Worm (Caenorhabditis elegans) whole organism, L2 larva: ENCODE data around the gene W07G4.8.
A peak's percentile ranks its signal among the peaks of the same experiment; 100 is the strongest.

Experiments used
- C34F6.9 ChIP-seq: fragments of 150-350 bp; optimal IDR thresholded peaks from 2 replicates; lab custom pipeline; 2014; ENCODE audit warnings: missing biosample characterization, missing genetic modification characterization
- F13H6.1 ChIP-seq: sonication (generic microtip); optimal IDR thresholded peaks from 2 replicates; lab custom pipeline; 2016; ENCODE audit warnings: missing genetic modification characterization, missing compliant biosample characterization
- R02D3.7 ChIP-seq: fragments of 150-350 bp; optimal IDR thresholded peaks from 2 replicates; lab custom pipeline; 2014; ENCODE audit warnings: missing biosample characterization, missing genetic modification characterization
- Y55F3AM.14 ChIP-seq: fragments of 200-800 bp; sonication (Bioruptor generic); optimal IDR thresholded peaks from 2 replicates; lab custom pipeline; 2018; ENCODE audit warnings: mild to moderate bottlenecking, missing genetic modification characterization, missing compliant biosample characterization
- ZK546.5 ChIP-seq: sonication (generic microtip); optimal IDR thresholded peaks from 2 replicates; lab custom pipeline; 2017; ENCODE audit warnings: missing biosample characterization, missing genetic modification characterization
- aly-2 ChIP-seq: fragments of 150-350 bp; optimal IDR thresholded peaks from 2 replicates; lab custom pipeline; 2014; ENCODE audit warnings: missing biosample characterization, missing genetic modification characterization
- ama-1 ChIP-seq: fragments of 150-350 bp; optimal IDR thresholded peaks from 2 replicates; lab custom pipeline; 2018; ENCODE audit warnings: inconsistent platforms
- blmp-1 ChIP-seq: sonication (generic microtip); optimal IDR thresholded peaks from 2 replicates; lab custom pipeline; 2017; ENCODE audit warnings: missing genetic modification characterization, mild to moderate bottlenecking, missing compliant biosample characterization, antibody characterized with exemption, moderate library complexity; ENCODE audit not compliant: insufficient read depth
- ceh-16 ChIP-seq: fragments of 150-350 bp; optimal IDR thresholded peaks from 2 replicates; lab custom pipeline; 2014; ENCODE audit warnings: missing biosample characterization, missing genetic modification characterization
- ceh-82 ChIP-seq: fragments of 150-350 bp; optimal IDR thresholded peaks from 2 replicates; lab custom pipeline; 2014; ENCODE audit warnings: missing biosample characterization, missing genetic modification characterization
- crh-2 ChIP-seq: sonication (generic microtip); optimal IDR thresholded peaks from 2 replicates; lab custom pipeline; 2017; ENCODE audit warnings: missing biosample characterization, missing genetic modification characterization
- dmd-4 ChIP-seq: sonication (generic microtip); optimal IDR thresholded peaks from 2 replicates; lab custom pipeline; 2017; ENCODE audit warnings: missing biosample characterization, missing genetic modification characterization
- egl-27 ChIP-seq: sonication (generic microtip); optimal IDR thresholded peaks from 3 replicates; lab custom pipeline; 2017; ENCODE audit warnings: missing biosample characterization, missing genetic modification reagents, missing genetic modification characterization
- fos-1 ChIP-seq: fragments of 150-350 bp; optimal IDR thresholded peaks from 2 replicates; lab custom pipeline; 2014; ENCODE audit warnings: missing biosample characterization, missing genetic modification characterization
- gmeb-1 ChIP-seq: fragments of 150-350 bp; optimal IDR thresholded peaks from 2 replicates; lab custom pipeline; 2014; ENCODE audit warnings: missing biosample characterization, missing genetic modification characterization
- lin-11 ChIP-seq: fragments of 150-350 bp; sonication (generic microtip); optimal IDR thresholded peaks from 2 replicates; lab custom pipeline; 2014; ENCODE audit warnings: missing biosample characterization, missing genetic modification characterization, inconsistent platforms, mixed read lengths
- lin-13 ChIP-seq: fragments of 150-350 bp; optimal IDR thresholded peaks from 2 replicates; lab custom pipeline; 2014; ENCODE audit warnings: missing biosample characterization, missing genetic modification reagents, missing genetic modification characterization
- lin-39 ChIP-seq: fragments of 150-350 bp; optimal IDR thresholded peaks from 2 replicates; lab custom pipeline; 2014; ENCODE audit warnings: missing biosample characterization, missing genetic modification reagents, missing genetic modification characterization
- lsy-2 ChIP-seq, 2 experiments: fragments of 150-350 bp in 1 of 2; sonication (generic microtip) in 1 of 2; optimal IDR thresholded peaks; 2 replicates each; lab custom pipeline; 2014 to 2017; ENCODE audit warnings: missing biosample characterization in 2 of 2, missing genetic modification characterization in 2 of 2
- mab-5 ChIP-seq: fragments of 150-350 bp; optimal IDR thresholded peaks from 2 replicates; lab custom pipeline; 2014; ENCODE audit warnings: missing biosample characterization, missing genetic modification characterization
- mbf-1 ChIP-seq: sonication (generic microtip); optimal IDR thresholded peaks from 2 replicates; lab custom pipeline; 2017; ENCODE audit warnings: missing biosample characterization, missing genetic modification characterization
- nhr-10 ChIP-seq: sonication (generic microtip); optimal IDR thresholded peaks from 2 replicates; lab custom pipeline; 2017; ENCODE audit warnings: missing biosample characterization, missing genetic modification characterization
- nhr-11 ChIP-seq: fragments of 150-350 bp; optimal IDR thresholded peaks from 2 replicates; lab custom pipeline; 2014; ENCODE audit warnings: missing biosample characterization, missing genetic modification characterization
- nhr-129 ChIP-seq: fragments of 150-350 bp; optimal IDR thresholded peaks from 2 replicates; lab custom pipeline; 2014; ENCODE audit warnings: missing biosample characterization, missing genetic modification characterization
- nhr-21 ChIP-seq: fragments of 150-350 bp; optimal IDR thresholded peaks from 2 replicates; lab custom pipeline; 2014; ENCODE audit warnings: missing biosample characterization, missing genetic modification characterization
- nhr-23 ChIP-seq: fragments of 150-350 bp; optimal IDR thresholded peaks from 2 replicates; lab custom pipeline; 2014; ENCODE audit warnings: missing biosample characterization, missing genetic modification reagents, missing genetic modification characterization
- nhr-237 ChIP-seq: fragments of 150-350 bp; optimal IDR thresholded peaks from 2 replicates; lab custom pipeline; 2014; ENCODE audit warnings: missing biosample characterization, missing genetic modification characterization
- nhr-25 ChIP-seq: fragments of 150-350 bp; sonication (generic microtip); optimal IDR thresholded peaks from 3 replicates; lab custom pipeline; 2014; ENCODE audit warnings: missing biosample characterization, missing genetic modification characterization
- nhr-6 ChIP-seq: fragments of 150-350 bp; optimal IDR thresholded peaks from 2 replicates; lab custom pipeline; 2014; ENCODE audit warnings: missing biosample characterization, missing genetic modification characterization
- nhr-77 ChIP-seq: fragments of 150-350 bp; optimal IDR thresholded peaks from 2 replicates; lab custom pipeline; 2014; ENCODE audit warnings: missing biosample characterization, missing genetic modification characterization
- peb-1 ChIP-seq: fragments of 150-350 bp; optimal IDR thresholded peaks from 2 replicates; lab custom pipeline; 2014; ENCODE audit warnings: missing biosample characterization, missing genetic modification characterization
- sem-4 ChIP-seq: fragments of 150-350 bp; optimal IDR thresholded peaks from 2 replicates; lab custom pipeline; 2014; ENCODE audit warnings: missing biosample characterization, missing genetic modification reagents, missing genetic modification characterization
- skn-1 ChIP-seq: sonication (generic microtip); optimal IDR thresholded peaks from 2 replicates; lab custom pipeline; 2017; ENCODE audit warnings: missing biosample characterization, missing genetic modification characterization
- sma-3 ChIP-seq: sonication (generic microtip); optimal IDR thresholded peaks from 2 replicates; lab custom pipeline; 2016; ENCODE audit warnings: missing genetic modification reagents, missing genetic modification characterization, missing compliant biosample characterization
- sma-9 ChIP-seq, 2 experiments: fragments of 150-350 bp in 1 of 2; sonication (generic microtip) in 1 of 2; optimal IDR thresholded peaks; 2 replicates each; lab custom pipeline; 2014 to 2016; ENCODE audit warnings: missing genetic modification characterization in 2 of 2, mild to moderate bottlenecking in 1 of 2, missing biosample characterization in 1 of 2, missing compliant biosample characterization in 1 of 2, missing genetic modification reagents in 1 of 2, moderate library complexity in 1 of 2
- unc-55 ChIP-seq: fragments of 150-350 bp; sonication (generic microtip); optimal IDR thresholded peaks from 3 replicates; lab custom pipeline; 2014; ENCODE audit warnings: missing biosample characterization, missing genetic modification reagents, missing genetic modification characterization
- ztf-11 ChIP-seq: sonication (generic microtip); optimal IDR thresholded peaks from 2 replicates; lab custom pipeline; 2017; ENCODE audit warnings: missing biosample characterization, missing genetic modification characterization
- ztf-4 ChIP-seq: fragments of 150-350 bp; optimal IDR thresholded peaks from 2 replicates; lab custom pipeline; 2014; ENCODE audit warnings: missing biosample characterization, missing genetic modification characterization

The W07G4.8 gene

DNA sequence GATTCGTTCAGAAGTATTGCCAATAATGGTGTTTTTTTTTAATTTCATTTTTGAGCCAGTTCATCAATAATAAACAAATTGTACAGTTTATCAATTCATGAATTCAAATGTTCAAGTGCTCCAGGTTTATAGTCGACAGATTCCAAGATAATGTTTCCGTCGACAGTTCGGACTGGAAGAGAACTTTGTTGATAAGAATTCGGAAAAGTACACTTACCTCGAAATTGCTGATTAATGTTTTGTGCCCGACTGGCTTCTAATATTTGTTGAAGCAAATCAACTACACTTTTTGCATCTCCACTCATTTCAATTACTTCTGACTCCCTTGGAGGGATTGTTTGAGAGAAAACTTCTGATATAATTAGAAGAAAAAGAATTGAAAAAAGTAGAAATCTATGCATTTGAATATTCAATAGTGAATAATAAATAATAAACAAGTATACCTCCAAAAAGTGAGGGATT lies at the start of gene W07G4.8:
TSS of gene W07G4.8 (minus strand) at position 412 of the 462 bp plus-strand sequence.
- TF ChIP-seq mab-5 (tag; lab: Kevin White, UChicago), result no peak
- peak; percentile 10 for TF ChIP-seq gmeb-1
- peak; percentile 62 for TF ChIP-seq fos-1 (tag; lab: Kevin White, UChicago)
- peak; percentile 50 for TF ChIP-seq sma-9 (GFP tag; optimal IDR thresholded peaks at IDR 0.05; lab: Kevin White, UChicago)
- no peak for TF ChIP-seq sma-9 (tag; optimal IDR thresholded peaks at IDR 0.05; lab: Kevin White, UChicago)

DNA sequence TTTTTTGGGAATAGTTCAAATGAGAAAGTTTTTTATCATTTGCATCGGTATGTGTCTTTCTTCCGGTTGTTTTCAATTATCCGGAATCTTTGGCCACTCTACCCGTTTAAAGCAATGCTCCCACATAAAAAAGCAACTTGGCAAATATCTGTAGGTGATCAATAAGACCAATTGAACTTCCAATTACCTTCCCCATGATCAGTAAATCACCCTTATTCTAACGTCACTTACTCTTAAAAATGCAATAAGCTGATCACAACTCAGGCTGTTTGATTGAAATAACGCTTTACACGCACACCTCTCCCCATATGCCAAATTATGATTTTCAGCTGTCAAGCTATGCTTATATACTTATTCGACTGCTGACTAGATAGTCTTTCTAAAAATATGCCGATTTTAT lies 46.3 kb upstream of the W07G4.8 start, which contains the start of gene C34B4.5:
TSS of gene C34B4.5 (plus strand) at position 301 of the 400 bp plus-strand sequence.
- no peak for TF ChIP-seq blmp-1 (tag; lab: Kevin White, UChicago)
- TF ChIP-seq dmd-4 (tag; lab: Kevin White, UChicago), result no peak
- TF ChIP-seq ama-1 (lab: Kevin White, UChicago), result no peak
- TF ChIP-seq nhr-11 (tag; lab: Kevin White, UChicago), result no peak
- TF ChIP-seq unc-55 (GFP tag; lab: Kevin White, UChicago), result no peak
- no peak for TF ChIP-seq C34F6.9 (tag; lab: Kevin White, UChicago)
- TF ChIP-seq ztf-11 (tag; lab: Kevin White, UChicago), result no peak
- TF ChIP-seq sma-9 (GFP tag; optimal IDR thresholded peaks at IDR 0.05; lab: Kevin White, UChicago), result no peak
- no peak for TF ChIP-seq sma-9 (tag; optimal IDR thresholded peaks at IDR 0.05; lab: Kevin White, UChicago)
- TF ChIP-seq crh-2 (tag; lab: Kevin White, UChicago), result no peak
- no peak for TF ChIP-seq nhr-77 (tag; lab: Kevin White, UChicago)
- TF ChIP-seq peb-1 (tag; lab: Kevin White, UChicago), result no peak
- TF ChIP-seq ceh-16, result no peak
- no peak for TF ChIP-seq mab-5 (tag; lab: Kevin White, UChicago)
- TF ChIP-seq sma-3 (GFP tag; lab: Kevin White, UChicago), result no peak
- TF ChIP-seq egl-27 (tag; lab: Kevin White, UChicago), result no peak
- no peak for TF ChIP-seq gmeb-1

- no peak for TF ChIP-seq nhr-6
- no peak for TF ChIP-seq dmd-4 (tag; lab: Kevin White, UChicago)
- no peak for TF ChIP-seq skn-1
- TF ChIP-seq gmeb-1, result no peak
- TF ChIP-seq mab-5 (tag; lab: Kevin White, UChicago), result no peak
- TF ChIP-seq nhr-10, result no peak
- TF ChIP-seq nhr-23 (tag; lab: Kevin White, UChicago), result no peak
- TF ChIP-seq nhr-77 (tag; lab: Kevin White, UChicago), result no peak
- no peak for TF ChIP-seq unc-55 (GFP tag; lab: Kevin White, UChicago)
- no peak for TF ChIP-seq ama-1 (lab: Kevin White, UChicago)
- no peak for TF ChIP-seq nhr-21 (tag; lab: Kevin White, UChicago)
- no peak for TF ChIP-seq lsy-2 (tag; optimal IDR thresholded peaks at IDR 0.05; lab: Kevin White, UChicago)
- TF ChIP-seq aly-2 (tag; lab: Kevin White, UChicago), result no peak
- no peak for TF ChIP-seq ceh-16
- TF ChIP-seq sem-4 (tag; lab: Kevin White, UChicago), result no peak
- TF ChIP-seq sma-9 (GFP tag; optimal IDR thresholded peaks at IDR 0.05; lab: Kevin White, UChicago), result no peak
- no peak for TF ChIP-seq sma-9 (tag; optimal IDR thresholded peaks at IDR 0.05; lab: Kevin White, UChicago)
- TF ChIP-seq ztf-11 (tag; lab: Kevin White, UChicago), result no peak
- no peak for TF ChIP-seq lin-13 (GFP tag; lab: Kevin White, UChicago)
- TF ChIP-seq ZK546.5 (tag; lab: Kevin White, UChicago), result no peak
- TF ChIP-seq, all 48 proteins: peak for 0
Measured at ce11 chrV:13092349-13092748, 43.0 kb upstream of the W07G4.8 start, which contains the start of gene lurp-4. Gene lurp-4 (plus strand): TSS chrV:13092649.

DNA sequence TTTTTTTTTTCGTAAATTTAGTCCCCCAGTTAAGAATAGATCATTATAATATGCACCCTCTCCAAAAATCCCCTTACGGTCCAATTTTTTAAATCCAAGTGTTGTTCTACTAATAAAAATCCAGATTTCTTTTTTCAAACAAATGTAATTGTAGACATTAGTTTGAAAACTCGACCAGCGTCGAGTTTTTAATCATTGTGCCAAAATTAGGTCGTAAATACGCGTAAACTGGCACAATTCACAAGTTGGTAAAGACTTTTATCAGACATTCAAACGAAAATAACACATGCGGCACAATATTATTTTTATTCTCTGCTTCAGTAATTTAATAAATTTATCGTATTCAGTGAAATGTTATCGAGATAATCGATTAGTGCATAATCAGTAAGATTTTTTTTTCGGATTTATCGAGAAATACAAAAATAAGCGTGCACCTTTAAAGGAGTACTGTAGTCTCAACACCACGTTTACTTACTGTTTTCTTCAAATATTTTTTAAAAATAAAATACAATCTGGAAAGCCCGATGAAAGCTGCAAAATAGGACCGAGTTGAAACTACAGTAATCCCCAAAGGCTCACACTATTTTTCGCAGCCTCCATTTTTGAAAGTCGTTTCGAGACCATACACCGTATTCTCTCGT lies 40.9 kb upstream of the W07G4.8 start, which contains the start of gene C34B4.4:
TSS of gene C34B4.4 (plus strand) at position 276 of the 641 bp plus-strand sequence.
- TF ChIP-seq Y55F3AM.14 (GFP tag; lab: Kevin White, UChicago), result peak; percentile 31
- TF ChIP-seq nhr-25 (tag; lab: Kevin White, UChicago), result peak; percentile 23
- peak; percentile 9 for TF ChIP-seq lin-13 (GFP tag; lab: Kevin White, UChicago)
- no peak for TF ChIP-seq nhr-6
- TF ChIP-seq lsy-2 (tag; optimal IDR thresholded peaks at IDR 0.05; lab: Kevin White, UChicago), result peak in 1 of 2 experiments; percentile 6
- TF ChIP-seq ceh-82 (tag; lab: Kevin White, UChicago), result no peak
- TF ChIP-seq sma-9 (GFP tag; optimal IDR thresholded peaks at IDR 0.05; lab: Kevin White, UChicago), result peak; percentile 29
- no peak for TF ChIP-seq sma-9 (tag; optimal IDR thresholded peaks at IDR 0.05; lab: Kevin White, UChicago)

ce11 chrV:13088485-13088884 lies 39.1 kb upstream of the W07G4.8 start:
- TF ChIP-seq nhr-129 (tag; lab: Kevin White, UChicago) (no peak), mbf-1 (tag; lab: Kevin White, UChicago) (no peak), sma-9 (GFP tag; optimal IDR thresholded peaks at IDR 0.05; lab: Kevin White, UChicago) (no peak), sma-9 (tag; optimal IDR thresholded peaks at IDR 0.05; lab: Kevin White, UChicago) (no peak), lin-11 (tag; lab: Kevin White, UChicago) (no peak), mab-5 (tag; lab: Kevin White, UChicago) (no peak), ama-1 (lab: Kevin White, UChicago) (no peak), aly-2 (tag; lab: Kevin White, UChicago) (no peak), lin-39 (no peak), ztf-4 (no peak), F13H6.1 (tag; lab: Kevin White, UChicago) (no peak), sma-3 (GFP tag; lab: Kevin White, UChicago) (no peak), R02D3.7 (tag; lab: Kevin White, UChicago) (no peak), ztf-11 (tag; lab: Kevin White, UChicago) (no peak), gmeb-1 (no peak), blmp-1 (tag; lab: Kevin White, UChicago) (no peak), nhr-237 (tag; lab: Kevin White, UChicago) (no peak), nhr-11 (tag; lab: Kevin White, UChicago) (no peak), dmd-4 (tag; lab: Kevin White, UChicago) (no peak), fos-1 (tag; lab: Kevin White, UChicago) (no peak)
